Worm (Caenorhabditis elegans): ENCODE measurements around the gene Y71H2B.5.

Y71H2B.5 gene

ce11 chrIII:2634577-2634976 lies 26.8 kb downstream of the Y71H2B.5 start:
- peak; percentile 34 for TF ChIP-seq nhr-21 (tag; optimal IDR thresholded peaks at IDR 0.05)
- TF ChIP-seq sma-9 (GFP tag; optimal IDR thresholded peaks at IDR 0.05) = peak; percentile 40
- TF ChIP-seq sma-9 (tag; optimal IDR thresholded peaks at IDR 0.05) = no peak
- no peak for TF ChIP-seq zag-1 (tag; optimal IDR thresholded peaks at IDR 0.05)
- TF ChIP-seq blmp-1 (tag; optimal IDR thresholded peaks at IDR 0.05; ENCODE audit: insufficient read depth) = peak; percentile 92
- TF ChIP-seq mdl-1 (tag; optimal IDR thresholded peaks at IDR 0.05) = no peak
- TF ChIP-seq unc-62 (GFP tag; optimal IDR thresholded peaks at IDR 0.05) = no peak
- peak; percentile 36 for TF ChIP-seq egl-27 (tag; optimal IDR thresholded peaks at IDR 0.05)
- TF ChIP-seq ceh-16 (tag; optimal IDR thresholded peaks at IDR 0.05) = peak; percentile 11

- TF ChIP-seq sma-9 (GFP tag; optimal IDR thresholded peaks at IDR 0.05) = no peak
- no peak for TF ChIP-seq sma-9 (tag; optimal IDR thresholded peaks at IDR 0.05)
- peak; percentile 16 for TF ChIP-seq blmp-1 (tag; optimal IDR thresholded peaks at IDR 0.05; ENCODE audit: insufficient read depth)
- no peak for TF ChIP-seq lin-39 (tag; optimal IDR thresholded peaks at IDR 0.05)
- no peak for TF ChIP-seq dmd-4 (tag; optimal IDR thresholded peaks at IDR 0.05)
- TF ChIP-seq ceh-82 (tag; optimal IDR thresholded peaks at IDR 0.05) = no peak
- TF ChIP-seq R02D3.7 (tag; optimal IDR thresholded peaks at IDR 0.05) = no peak
- no peak for TF ChIP-seq egl-27 (tag; optimal IDR thresholded peaks at IDR 0.05)
- TF ChIP-seq nhr-21 (tag; optimal IDR thresholded peaks at IDR 0.05) = no peak
Measured at ce11 chrIII:2636137-2636536, 28.3 kb downstream of the Y71H2B.5 start, which contains the start of gene zmp-2. TSS of gene zmp-2 (plus strand) at chrIII:2636383.

- TF ChIP-seq ama-1 (optimal IDR thresholded peaks at IDR 0.05) (no peak), unc-39 (tag; optimal IDR thresholded peaks at IDR 0.05) (no peak), lin-11 (tag; optimal IDR thresholded peaks at IDR 0.05) (no peak), mbf-1 (tag; optimal IDR thresholded peaks at IDR 0.05) (no peak), mdl-1 (tag; optimal IDR thresholded peaks at IDR 0.05) (no peak), crh-2 (tag; optimal IDR thresholded peaks at IDR 0.05) (no peak)
Measured at ce11 chrIII:2641659-2642058, 33.8 kb downstream of the Y71H2B.5 start.

- TF ChIP-seq skn-1 (tag; optimal IDR thresholded peaks at IDR 0.05) = no peak
- peak; percentile 37 for TF ChIP-seq sma-9 (GFP tag; optimal IDR thresholded peaks at IDR 0.05)
- no peak for TF ChIP-seq sma-9 (tag; optimal IDR thresholded peaks at IDR 0.05)
- no peak for TF ChIP-seq nhr-23 (tag; optimal IDR thresholded peaks at IDR 0.05)
- peak; percentile 21 for TF ChIP-seq crh-2 (tag; optimal IDR thresholded peaks at IDR 0.05)
- TF ChIP-seq nhr-237 (tag; optimal IDR thresholded peaks at IDR 0.05) = no peak
- TF ChIP-seq mab-5 (tag; optimal IDR thresholded peaks at IDR 0.05) = no peak
- TF ChIP-seq fos-1 (tag; optimal IDR thresholded peaks at IDR 0.05) = peak; percentile 84
- no peak for TF ChIP-seq blmp-1 (tag; optimal IDR thresholded peaks at IDR 0.05; ENCODE audit: insufficient read depth)
- TF ChIP-seq lin-39 (tag; optimal IDR thresholded peaks at IDR 0.05) = no peak
Measured at ce11 chrIII:2647194-2647925, 39.5 kb downstream of the Y71H2B.5 start.

- TF ChIP-seq sma-3 (GFP tag; optimal IDR thresholded peaks at IDR 0.05) = peak; percentile 20
- peak; percentile 29 for TF ChIP-seq fos-1 (tag; optimal IDR thresholded peaks at IDR 0.05)
- TF ChIP-seq nhr-6 (tag; optimal IDR thresholded peaks at IDR 0.05) = no peak
- TF ChIP-seq ztf-1 (GFP tag; conservative IDR thresholded peaks at IDR 0.05) = no peak
Measured at ce11 chrIII:2651519-2651918, 43.7 kb downstream of the Y71H2B.5 start.

ce11 chrIII:2652704-2653566 lies 45.1 kb downstream of the Y71H2B.5 start:
- TF ChIP-seq ztf-11 (tag; optimal IDR thresholded peaks at IDR 0.05) (no peak), aly-2 (tag; optimal IDR thresholded peaks at IDR 0.05) (no peak), F13H6.1 (tag; optimal IDR thresholded peaks at IDR 0.05) (peak; percentile 32)

All from whole organism, L2 larva.